Worm (Caenorhabditis elegans): ENCODE results near the gene F38B2.3.

Gene F38B2.3

ce11 chrX:11262319-11263074, 23.6 kb downstream of the F38B2.3 start, which contains the start of gene C03A3.2:
TSS of gene C03A3.2 (plus strand) at chrX:11262848.
- TF ChIP-seq unc-62 (GFP tag; optimal IDR thresholded peaks at IDR 0.05 in 1 of 2) (no peak), unc-62 (tag; optimal IDR thresholded peaks at IDR 0.05) (no peak), lin-1 (GFP tag; IDR thresholded peaks at IDR 0.05) (no peak), lin-39 (tag; optimal IDR thresholded peaks at IDR 0.05) (no peak), F26F4.8 (GFP tag; conservative IDR thresholded peaks at IDR 0.05) (no peak), attf-4 (tag; optimal IDR thresholded peaks at IDR 0.05) (no peak), Y105C5A.15 (GFP tag; IDR thresholded peaks at IDR 0.05) (no peak), snpc-1.2 (GFP tag; IDR thresholded peaks at IDR 0.05) (no peak), rbr-2 (tag; optimal IDR thresholded peaks at IDR 0.05) (peak; percentile 83), daf-16 (GFP tag; optimal IDR thresholded peaks at IDR 0.05) (peak in 1 of 2 experiments; percentile 62), daf-16 (tag; optimal IDR thresholded peaks at IDR 0.05) (peak; percentile 44), nhr-11 (tag; optimal IDR thresholded peaks at IDR 0.05) (peak; percentile 55), daf-19 (GFP tag; conservative IDR thresholded peaks at IDR 0.05) (no peak), hmg-1.1 (GFP tag; IDR thresholded peaks at IDR 0.05) (peak; percentile 70; the same call in 1 of the 2 replicates), arid-1 (GFP tag; conservative IDR thresholded peaks at IDR 0.05) (no peak), zip-2 (tag; optimal IDR thresholded peaks at IDR 0.05) (no peak), skn-1 (tag; optimal IDR thresholded peaks at IDR 0.05) (no peak), unc-130 (GFP tag; optimal IDR thresholded peaks at IDR 0.05) (no peak), F37D6.2 (tag; optimal IDR thresholded peaks at IDR 0.05) (peak; percentile 20), php-3 (GFP tag; IDR thresholded peaks at IDR 0.05) (no peak), lin-38 (GFP tag; IDR thresholded peaks at IDR 0.05) (peak; percentile 87), ceh-82 (tag; optimal IDR thresholded peaks at IDR 0.05) (no peak), Y5F2A.4 (GFP tag; optimal IDR thresholded peaks at IDR 0.05) (no peak), aly-2 (tag; optimal IDR thresholded peaks at IDR 0.05) (no peak), madf-9 (GFP tag; conservative IDR thresholded peaks at IDR 0.05) (0 out of 2 replicates have a peak, but pooled peaks have one; percentile 6), dmd-8 (GFP tag; IDR thresholded peaks at IDR 0.05) (no peak), ztf-7 (tag; optimal IDR thresholded peaks at IDR 0.05) (no peak), ceh-28 (tag; optimal IDR thresholded peaks at IDR 0.05) (no peak), T20F7.1 (GFP tag; optimal IDR thresholded peaks at IDR 0.05) (no peak), ceh-62 (tag; optimal IDR thresholded peaks at IDR 0.05) (no peak), nhr-6 (tag; optimal IDR thresholded peaks at IDR 0.05) (peak; percentile 64), mxl-3 (GFP tag; optimal IDR thresholded peaks at IDR 0.05) (peak; percentile 82), daf-8 (GFP tag; IDR thresholded peaks at IDR 0.05) (no peak), nhr-41 (GFP tag; IDR thresholded peaks at IDR 0.05) (no peak), D1046.2 (GFP tag; IDR thresholded peaks at IDR 0.05) (no peak), dve-1 (tag; optimal IDR thresholded peaks at IDR 0.05; ENCODE audit: insufficient read depth) (no peak), hlh-11 (tag; optimal IDR thresholded peaks at IDR 0.05) (peak; percentile 89), spr-3 (GFP tag; optimal IDR thresholded peaks at IDR 0.05) (no peak), mdt-29 (GFP tag; IDR thresholded peaks at IDR 0.05) (no peak), hif-1 (tag; optimal IDR thresholded peaks at IDR 0.05) (peak in 1 of 2 experiments; percentile 28), nhr-10 (tag; optimal IDR thresholded peaks at IDR 0.05) (no peak), nhr-76 (tag; optimal IDR thresholded peaks at IDR 0.05) (no peak), F44E2.7 (GFP tag; IDR thresholded peaks at IDR 0.05) (no peak), nhr-237 (tag; optimal IDR thresholded peaks at IDR 0.05) (no peak), lir-3 (tag; optimal IDR thresholded peaks at IDR 0.05) (no peak), jun-1 (tag; optimal IDR thresholded peaks at IDR 0.05) (no peak), ceh-20 (GFP tag; IDR thresholded peaks at IDR 0.05) (no peak), ceh-32 (tag; optimal IDR thresholded peaks at IDR 0.05; ENCODE audit: poor library complexity) (no peak), mxl-2 (GFP tag; conservative IDR thresholded peaks at IDR 0.05) (no peak), vab-7 (GFP tag; IDR thresholded peaks at IDR 0.05) (0 out of 2 replicates have a peak, but pooled peaks have one; percentile 26), nhr-42 (GFP tag; IDR thresholded peaks at IDR 0.05) (no peak), sdz-12 (GFP tag; optimal IDR thresholded peaks at IDR 0.05) (no peak)

All from whole organism, L4 larva.